Fruit fly (Drosophila melanogaster) whole organism, embryonic: ENCODE data around the gene fd96Cb.

ENCODE experiments used
- B-H2 ChIP-seq: fragments of 200-800 bp; sonication (Bioruptor generic); optimal IDR thresholded peaks from 2 replicates; lab custom pipeline; 2018; ENCODE audit warnings: missing biosample characterization, mild to moderate bottlenecking, missing genetic modification characterization
- Bdp1 ChIP-seq: fragments of 200-800 bp; sonication (Bioruptor generic); optimal IDR thresholded peaks from 3 replicates; lab custom pipeline; 2016; ENCODE audit warnings: missing biosample characterization, missing genetic modification characterization
- CG10147 ChIP-seq: fragments of 200-800 bp; sonication (Bioruptor generic); optimal IDR thresholded peaks from 2 replicates; lab custom pipeline; 2019; ENCODE audit warnings: missing biosample characterization, mild to moderate bottlenecking, missing genetic modification characterization, moderate library complexity
- CG14050 ChIP-seq: fragments of 200-800 bp; sonication (Bioruptor generic); IDR thresholded peaks from 3 replicates; pipeline ENCODE4 v1.3.6; 2022; ENCODE audit warnings: missing biosample characterization, missing genetic modification characterization
- CG1529 ChIP-seq: fragments of 200-800 bp; sonication (Bioruptor generic); optimal IDR thresholded peaks from 3 replicates; lab custom pipeline; 2018; ENCODE audit warnings: missing biosample characterization, missing genetic modification characterization
- CG16779 ChIP-seq: fragments of 200-800 bp; sonication (Bioruptor generic); IDR thresholded peaks from 2 replicates; pipeline ENCODE4 v1.3.6; 2022; ENCODE audit warnings: missing biosample characterization, missing genetic modification characterization
- CG16813 ChIP-seq: fragments of 200-800 bp; sonication (Bioruptor generic); IDR thresholded peaks from 3 replicates; pipeline ENCODE4 v1.3.6; 2022; ENCODE audit warnings: missing biosample characterization, missing genetic modification characterization; ENCODE audit not compliant: partially characterized antibody
- CG17186 ChIP-seq: fragments of 200-800 bp; sonication (Bioruptor generic); optimal IDR thresholded peaks from 3 replicates; lab custom pipeline; 2017; ENCODE audit warnings: missing biosample characterization, missing genetic modification reagents, missing genetic modification characterization
- CG17568 ChIP-seq: fragments of 200-800 bp; sonication (Bioruptor generic); optimal IDR thresholded peaks from 2 replicates; lab custom pipeline; 2018; ENCODE audit warnings: missing biosample characterization, mild to moderate bottlenecking, missing genetic modification characterization, moderate library complexity
- CG17912 ChIP-seq: fragments of 200-800 bp; sonication (Bioruptor generic); optimal IDR thresholded peaks from 2 replicates; lab custom pipeline; 2018; ENCODE audit warnings: missing biosample characterization, mild to moderate bottlenecking, missing genetic modification characterization
- CG1792 ChIP-seq: fragments of 200-800 bp; sonication (Bioruptor generic); optimal IDR thresholded peaks from 2 replicates; lab custom pipeline; 2016; ENCODE audit warnings: missing biosample characterization, missing genetic modification characterization
- CG2202 ChIP-seq: fragments of 200-800 bp; sonication (Bioruptor generic); optimal IDR thresholded peaks from 2 replicates; lab custom pipeline; 2018; ENCODE audit warnings: missing biosample characterization, mild to moderate bottlenecking, missing genetic modification characterization
- CG2678 ChIP-seq: fragments of 200-800 bp; sonication (Bioruptor generic); optimal IDR thresholded peaks from 3 replicates; lab custom pipeline; 2019; ENCODE audit warnings: missing biosample characterization, mild to moderate bottlenecking, missing genetic modification characterization, moderate library complexity
- CG2875 ChIP-seq: fragments of 200-800 bp; sonication (Bioruptor generic); optimal IDR thresholded peaks from 2 replicates; lab custom pipeline; 2017; ENCODE audit warnings: missing biosample characterization, mild to moderate bottlenecking, missing genetic modification characterization, missing genetic modification reagents
- CG4328 ChIP-seq: fragments of 200-800 bp; sonication (Bioruptor generic); optimal IDR thresholded peaks from 3 replicates; lab custom pipeline; 2017; ENCODE audit warnings: missing biosample characterization, missing genetic modification reagents, missing genetic modification characterization
- CG4424 ChIP-seq: fragments of 200-800 bp; sonication (Bioruptor generic); optimal IDR thresholded peaks from 3 replicates; lab custom pipeline; 2016; ENCODE audit warnings: missing biosample characterization, missing genetic modification characterization
- CG5180 ChIP-seq: fragments of 200-800 bp; sonication (Bioruptor generic); optimal IDR thresholded peaks from 3 replicates; lab custom pipeline; 2017; ENCODE audit warnings: missing biosample characterization, missing genetic modification characterization, mild to moderate bottlenecking, moderate library complexity, missing genetic modification reagents
- CG7372 ChIP-seq: fragments of 200-800 bp; sonication (Bioruptor generic); IDR thresholded peaks from 2 replicates; pipeline ENCODE4 v1.3.6; 2022; ENCODE audit warnings: missing biosample characterization, missing genetic modification characterization
- Chrac-16 ChIP-seq: fragments of 200-800 bp; sonication (Bioruptor generic); optimal IDR thresholded peaks from 3 replicates; lab custom pipeline; 2016; ENCODE audit warnings: missing biosample characterization, missing genetic modification characterization
- CrebB ChIP-seq: fragments of 200-800 bp; sonication (Bioruptor generic); optimal IDR thresholded peaks from 3 replicates; lab custom pipeline; 2018; ENCODE audit warnings: missing biosample characterization, mild to moderate bottlenecking, missing genetic modification characterization
- Dip3 ChIP-seq: fragments of 200-800 bp; sonication (Bioruptor generic); optimal IDR thresholded peaks from 3 replicates; lab custom pipeline; 2016; ENCODE audit warnings: missing biosample characterization, missing genetic modification characterization
- Drgx ChIP-seq: fragments of 200-800 bp; sonication (Bioruptor generic); IDR thresholded peaks from 2 replicates; pipeline ENCODE4 v1.3.6; 2022; ENCODE audit warnings: missing biosample characterization, missing genetic modification characterization
- MBD-R2 ChIP-seq: fragments of 200-800 bp; sonication (Bioruptor generic); IDR thresholded peaks from 2 replicates; pipeline ENCODE4 v1.3.6; 2022; ENCODE audit warnings: missing biosample characterization, missing genetic modification characterization
- Nf-YA ChIP-seq: fragments of 200-800 bp; sonication (Bioruptor generic); IDR thresholded peaks from 2 replicates; pipeline ENCODE4 v1.3.6; 2022; ENCODE audit warnings: missing biosample characterization, missing genetic modification characterization
- Nf-YB ChIP-seq: fragments of 200-800 bp; sonication (Bioruptor generic); optimal IDR thresholded peaks from 3 replicates; lab custom pipeline; 2019; ENCODE audit warnings: missing biosample characterization, mild to moderate bottlenecking, missing genetic modification characterization, moderate library complexity
- Rfx ChIP-seq: fragments of 200-800 bp; sonication (Bioruptor generic); IDR thresholded peaks from 2 replicates; pipeline ENCODE4 v1.3.6; 2022; ENCODE audit warnings: missing biosample characterization, missing genetic modification characterization
- Sox100B ChIP-seq: fragments of 200-800 bp; sonication (Bioruptor generic); optimal IDR thresholded peaks from 3 replicates; lab custom pipeline; 2018; ENCODE audit warnings: missing biosample characterization, mild to moderate bottlenecking, missing genetic modification characterization
- Sox102F ChIP-seq: fragments of 200-800 bp; sonication (Bioruptor generic); optimal IDR thresholded peaks from 2 replicates; lab custom pipeline; 2018; ENCODE audit warnings: missing biosample characterization, mild to moderate bottlenecking, missing genetic modification characterization, moderate library complexity
- Sry-β ChIP-seq: fragments of 200-800 bp; sonication (Bioruptor generic); optimal IDR thresholded peaks from 2 replicates; lab custom pipeline; 2018; ENCODE audit warnings: missing biosample characterization, mild to moderate bottlenecking, missing genetic modification characterization, moderate library complexity
- Sry-δ ChIP-seq: fragments of 200-800 bp; sonication (Bioruptor generic); optimal IDR thresholded peaks from 2 replicates; lab custom pipeline; 2016; ENCODE audit warnings: missing biosample characterization, missing genetic modification characterization
- Ssrp ChIP-seq: fragments of 200-800 bp; sonication (Bioruptor generic); optimal IDR thresholded peaks from 2 replicates; lab custom pipeline; 2018; ENCODE audit warnings: missing biosample characterization, mild to moderate bottlenecking, missing genetic modification characterization, moderate library complexity
- aop ChIP-seq: fragments of 200-800 bp; sonication (Bioruptor generic); IDR thresholded peaks from 2 replicates; pipeline ENCODE4 v1.3.6; 2022; ENCODE audit warnings: missing biosample characterization, missing genetic modification characterization
- cg ChIP-seq: fragments of 200-800 bp; sonication (Bioruptor generic); optimal IDR thresholded peaks from 3 replicates; lab custom pipeline; 2019; ENCODE audit warnings: missing biosample characterization, mild to moderate bottlenecking, missing genetic modification characterization, moderate library complexity
- crol ChIP-seq: fragments of 200-800 bp; sonication (Bioruptor generic); IDR thresholded peaks from 2 replicates; pipeline ENCODE4 v1.3.6; 2022; ENCODE audit warnings: missing biosample characterization, missing genetic modification characterization
- crp ChIP-seq, 2 experiments: fragments of 200-800 bp; sonication (Bioruptor generic); optimal IDR thresholded peaks; 2 replicates in 1 of 2; 3 replicates in 1 of 2; lab custom pipeline; 2017; ENCODE audit warnings: missing biosample characterization in 2 of 2, missing genetic modification characterization in 2 of 2, mild to moderate bottlenecking in 1 of 2, moderate library complexity in 1 of 2
- dmrt99B ChIP-seq: fragments of 200-800 bp; sonication (Bioruptor generic); optimal IDR thresholded peaks from 2 replicates; lab custom pipeline; 2018; ENCODE audit warnings: missing biosample characterization, mild to moderate bottlenecking, missing genetic modification characterization, moderate library complexity
- esg ChIP-seq: fragments of 200-800 bp; sonication (Bioruptor generic); conservative IDR thresholded peaks from 2 replicates; pipeline ENCODE4 v1.3.6; 2022; ENCODE audit warnings: missing biosample characterization, missing genetic modification characterization
- fu2 ChIP-seq: fragments of 200-800 bp; sonication (Bioruptor generic); optimal IDR thresholded peaks from 2 replicates; lab custom pipeline; 2016; ENCODE audit warnings: missing biosample characterization, missing genetic modification characterization
- gcm ChIP-seq: fragments of 200-800 bp; sonication (Bioruptor generic); optimal IDR thresholded peaks from 2 replicates; lab custom pipeline; 2019; ENCODE audit warnings: missing biosample characterization, mild to moderate bottlenecking, missing genetic modification characterization, moderate library complexity
- gfzf ChIP-seq: fragments of 200-800 bp; sonication (Bioruptor generic); optimal IDR thresholded peaks from 2 replicates; lab custom pipeline; 2016; ENCODE audit warnings: missing biosample characterization, mild to moderate bottlenecking, missing genetic modification characterization, moderate library complexity
- grn ChIP-seq: fragments of 200-800 bp; sonication (Bioruptor generic); optimal IDR thresholded peaks from 3 replicates; lab custom pipeline; 2017; ENCODE audit warnings: missing biosample characterization, missing genetic modification characterization
- gro ChIP-seq: fragments of 200-800 bp; sonication (Bioruptor generic); optimal IDR thresholded peaks from 2 replicates; lab custom pipeline; 2016; ENCODE audit warnings: missing biosample characterization, missing genetic modification characterization
- gsb ChIP-seq: fragments of 200-800 bp; sonication (Bioruptor generic); IDR thresholded peaks from 2 replicates; pipeline ENCODE4 v1.3.6; 2022; ENCODE audit warnings: missing biosample characterization, missing genetic modification characterization
- nerfin-2 ChIP-seq: fragments of 200-800 bp; sonication (Bioruptor generic); IDR thresholded peaks from 2 replicates; pipeline ENCODE4 v1.3.6; 2022; ENCODE audit warnings: missing biosample characterization, missing genetic modification characterization; ENCODE audit not compliant: partially characterized antibody
- prd ChIP-seq, 3 experiments: fragments of >200 bp in 2 of 3; fragments of 200-800 bp in 1 of 3; sonication (Bioruptor generic) in 1 of 3; optimal IDR thresholded peaks in 2 of 3; IDR thresholded peaks in 1 of 3; 2 replicates in 2 of 3; 3 replicates in 1 of 3; pipeline versions ENCODE4 v1.3.6 to Lab custom; 2017 to 2022; ENCODE audit warnings: missing biosample characterization in 1 of 3, missing genetic modification characterization in 1 of 3
- schlank ChIP-seq: fragments of 200-800 bp; sonication (Bioruptor generic); optimal IDR thresholded peaks from 2 replicates; lab custom pipeline; 2018; ENCODE audit warnings: missing biosample characterization, mild to moderate bottlenecking, missing genetic modification characterization
- slp2 ChIP-seq: fragments of 200-800 bp; sonication (Bioruptor generic); optimal IDR thresholded peaks from 2 replicates; lab custom pipeline; 2016; ENCODE audit warnings: missing biosample characterization, missing genetic modification characterization
- tio ChIP-seq: fragments of 200-800 bp; sonication (Bioruptor generic); optimal IDR thresholded peaks from 2 replicates; lab custom pipeline; 2017; ENCODE audit warnings: missing biosample characterization, missing genetic modification characterization, inconsistent platforms
- wdn ChIP-seq: fragments of 200-800 bp; sonication (Bioruptor generic); IDR thresholded peaks from 2 replicates; pipeline ENCODE4 v1.3.6; 2022; ENCODE audit warnings: missing biosample characterization, missing genetic modification characterization
- zen ChIP-seq: fragments of 200-800 bp; sonication (Bioruptor generic); optimal IDR thresholded peaks from 3 replicates; lab custom pipeline; 2018; ENCODE audit warnings: missing biosample characterization, mild to moderate bottlenecking, missing genetic modification characterization, moderate library complexity

Gene fd96Cb

DNA sequence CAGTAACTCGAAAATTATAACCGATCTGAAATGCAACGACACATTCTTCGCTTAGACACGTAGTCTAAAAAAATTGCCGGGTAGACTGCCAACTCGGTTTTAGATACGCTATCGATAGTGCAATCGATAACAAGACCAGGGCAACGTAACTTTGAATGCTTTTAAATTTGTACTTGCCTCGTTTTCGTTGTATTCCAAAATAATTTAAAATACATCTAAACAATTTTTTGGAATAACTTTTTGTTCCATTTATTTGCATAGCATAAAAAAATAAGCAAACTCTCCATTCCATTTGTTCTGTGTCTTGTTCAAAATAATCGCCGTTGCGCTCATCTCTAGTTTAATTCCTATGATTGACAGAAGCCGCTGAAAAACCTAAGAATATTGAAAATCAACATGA, 25.2 kb upstream of the fd96Cb start, which contains the start of the genes Stt3B and CG11839 (continued):
- peak; percentile 48 for TF ChIP-seq zen (tag; lab: Kevin White, UChicago)
- no peak for TF ChIP-seq cg (GFP tag; lab: Kevin White, UChicago)
- no peak for TF ChIP-seq CG10147 (GFP tag; lab: Kevin White, UChicago)
- TF ChIP-seq CG2202, result peak; percentile 37
- peak; percentile 78 for TF ChIP-seq CG4424 (GFP tag; lab: Kevin White, UChicago)
- no peak for TF ChIP-seq Sox102F
- TF ChIP-seq grn, result no peak
- TF ChIP-seq gro (GFP tag; lab: Kevin White, UChicago), result peak; percentile 79
- TF ChIP-seq CG16813, result peak; percentile 95
- TF ChIP-seq Sry-β, result peak; percentile 31
- peak; percentile 73 for TF ChIP-seq CG1792 (GFP tag; lab: Kevin White, UChicago)
- peak; percentile 54 for TF ChIP-seq slp2 (GFP tag; lab: Kevin White, UChicago)
- no peak for TF ChIP-seq prd (optimal IDR thresholded peaks at IDR 0.05; lab: Kevin White, UChicago)
- peak; percentile 79 for TF ChIP-seq prd (GFP tag; IDR thresholded peaks at IDR 0.05; lab: Robert Waterston, UW)
- 0 out of 2 replicates have a peak, but pooled peaks have one; percentile 23 for TF ChIP-seq esg
- peak; percentile 70 for TF ChIP-seq CG7372 (GFP tag; lab: Robert Waterston, UW)
- peak in 1 of 2 experiments; percentile 43 for TF ChIP-seq crp (GFP tag; optimal IDR thresholded peaks at IDR 0.05; lab: Kevin White, UChicago)
- no peak for TF ChIP-seq CG17568 (GFP tag; lab: Kevin White, UChicago)
- no peak for TF ChIP-seq CG1529 (GFP tag; lab: Kevin White, UChicago)
- TF ChIP-seq Chrac-16 (GFP tag; lab: Kevin White, UChicago), result peak; percentile 75
- TF ChIP-seq CG17912 (GFP tag; lab: Kevin White, UChicago), result peak; percentile 1
- TF ChIP-seq schlank (tag; lab: Kevin White, UChicago), result peak; percentile 18
- peak; percentile 54 for TF ChIP-seq Ssrp (tag; lab: Kevin White, UChicago)
- TF ChIP-seq CG2875 (GFP tag; lab: Kevin White, UChicago), result no peak
- no peak for TF ChIP-seq Drgx
- no peak for TF ChIP-seq CG5180
- no peak for TF ChIP-seq CG16779 (GFP tag; lab: Robert Waterston, UW)
- no peak for TF ChIP-seq gcm (GFP tag; lab: Kevin White, UChicago)
- peak; percentile 46 for TF ChIP-seq gfzf
- peak; percentile 3 for TF ChIP-seq CrebB
- peak; percentile 82; the same call in 1 of the 2 replicates for TF ChIP-seq Rfx (GFP tag; lab: Robert Waterston, UW)
- TF ChIP-seq Nf-YB, result peak; percentile 37
- TF ChIP-seq MBD-R2 (GFP tag; lab: Robert Waterston, UW), result peak; percentile 96
- peak; percentile 81 for TF ChIP-seq fu2 (GFP tag; lab: Kevin White, UChicago)
- peak; percentile 41 for TF ChIP-seq CG4328
- TF ChIP-seq wdn, result peak; percentile 43; the same call in 1 of the 2 replicates
- no peak for TF ChIP-seq aop (GFP tag; lab: Robert Waterston, UW)
- peak; percentile 60 for TF ChIP-seq Bdp1 (GFP tag; lab: Kevin White, UChicago)
- no peak for TF ChIP-seq tio (GFP tag; lab: Kevin White, UChicago)
- peak; percentile 41 for TF ChIP-seq CG17186 (GFP tag; lab: Kevin White, UChicago)
- no peak for TF ChIP-seq crol (GFP tag; lab: Robert Waterston, UW)
- no peak for TF ChIP-seq dmrt99B (tag; lab: Kevin White, UChicago)
- TF ChIP-seq Sry-δ (GFP tag; lab: Kevin White, UChicago), result peak; percentile 97
- no peak for TF ChIP-seq gsb (GFP tag; lab: Robert Waterston, UW)
- peak; percentile 70; the same call in 1 of the 2 replicates for TF ChIP-seq nerfin-2 (GFP tag; lab: Robert Waterston, UW)
- peak; percentile 55 for TF ChIP-seq CG14050 (GFP tag; lab: Robert Waterston, UW)
- peak; percentile 66 for TF ChIP-seq Nf-YA (GFP tag; lab: Robert Waterston, UW)
- peak; percentile 62 for TF ChIP-seq B-H2 (GFP tag; lab: Kevin White, UChicago)
- TF ChIP-seq Sox100B, result peak; percentile 49
- peak; percentile 84 for TF ChIP-seq Dip3 (GFP tag; lab: Kevin White, UChicago)
- no peak for TF ChIP-seq CG2678
